Fruit fly (Drosophila melanogaster): ENCODE data around the gene CG1136.

dm6 chr3L:4070221-4070995 is 24.0 kb downstream of the CG1136 start:
- no peak for TF ChIP-seq psq (optimal IDR thresholded peaks at IDR 0.05)
- peak; percentile 81 for TF ChIP-seq Dll (optimal IDR thresholded peaks at IDR 0.05)
- TF ChIP-seq EcR (GFP tag; optimal IDR thresholded peaks at IDR 0.05), result no peak
- no peak for TF ChIP-seq CG8478 (optimal IDR thresholded peaks at IDR 0.05)
- peak; percentile 96 for TF ChIP-seq pan (optimal IDR thresholded peaks at IDR 0.05)
